Fruit fly (Drosophila melanogaster): ENCODE data around the gene Dok.
A peak's percentile ranks its signal among the peaks of the same experiment; 100 is the strongest.

Gene Dok

DNA sequence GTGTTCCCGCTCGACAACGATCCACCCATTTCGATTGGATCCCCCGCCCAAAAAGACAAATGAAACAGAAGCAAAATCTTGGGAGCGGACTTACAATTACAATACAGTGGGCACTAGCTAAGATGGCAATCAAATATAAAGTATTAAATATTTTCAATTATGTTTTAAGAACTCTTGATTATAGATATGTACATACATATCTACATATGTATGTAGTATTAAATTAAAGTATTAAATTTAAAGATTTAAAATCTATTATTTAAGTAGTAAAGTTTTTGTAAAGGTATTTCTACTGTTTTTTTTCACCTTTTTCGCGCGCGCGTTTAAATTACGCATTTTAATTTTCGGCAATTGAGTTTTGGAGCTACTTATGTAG, 10.8 kb downstream of the Dok start:
- peak; percentile 51 for TF ChIP-seq bab1 (GFP tag; optimal IDR thresholded peaks at IDR 0.05)
- peak; percentile 49 for TF ChIP-seq CG7101 (tag; optimal IDR thresholded peaks at IDR 0.05)
- TF ChIP-seq cic (GFP tag; optimal IDR thresholded peaks at IDR 0.05) = no peak
- TF ChIP-seq CG11617 (GFP tag; optimal IDR thresholded peaks at IDR 0.05) = no peak
- peak; percentile 40 for TF ChIP-seq CG14711 (tag; optimal IDR thresholded peaks at IDR 0.05)

- TF ChIP-seq Crg-1 (GFP tag; optimal IDR thresholded peaks at IDR 0.05) (no peak), CG7101 (tag; optimal IDR thresholded peaks at IDR 0.05) (peak; percentile 20)
Measured at dm6 chrX:7335524-7335991, 11.5 kb downstream of the Dok start.

DNA sequence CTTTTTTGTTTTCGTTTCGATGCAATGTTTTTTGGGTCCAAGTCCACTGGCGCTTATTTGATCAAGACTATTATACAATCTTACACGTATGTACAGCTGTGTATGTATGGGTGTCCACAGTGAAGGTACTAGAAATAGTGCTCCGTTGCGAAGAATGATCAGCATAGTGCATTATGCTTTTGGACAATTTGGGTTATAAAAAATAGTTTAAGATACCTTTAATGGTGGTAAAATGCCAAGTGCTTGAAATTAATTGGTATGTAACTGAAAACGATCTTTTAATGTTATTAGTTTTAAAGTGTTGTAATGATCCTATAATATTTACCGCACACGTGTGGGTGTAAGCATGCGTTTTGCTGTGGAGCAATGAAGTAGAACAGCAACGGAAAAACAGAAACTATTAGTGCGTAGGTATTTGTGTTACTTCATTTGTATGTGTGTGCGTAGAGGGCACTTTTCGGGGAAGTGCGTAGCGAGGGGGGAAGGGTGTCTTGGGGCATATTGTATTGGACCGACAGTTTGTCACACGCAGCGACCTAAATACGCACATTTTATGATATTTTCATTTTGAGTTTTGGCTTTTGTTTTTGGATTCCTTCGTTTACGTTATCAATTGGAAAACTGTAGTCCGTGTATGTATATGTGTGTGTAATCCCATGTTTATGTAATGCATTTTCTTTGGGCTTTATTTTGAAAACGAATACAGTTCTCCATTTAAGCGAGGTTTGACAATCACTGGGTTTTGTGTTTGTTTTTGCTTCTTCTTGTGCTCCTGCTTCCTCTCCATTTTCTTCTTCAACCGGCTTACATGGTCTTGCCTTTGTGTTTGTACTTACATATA, 12.3 kb downstream of the Dok start:
- TF ChIP-seq ovo (GFP tag; optimal IDR thresholded peaks at IDR 0.05) (no peak), bab1 (GFP tag; optimal IDR thresholded peaks at IDR 0.05) (peak; percentile 61), CG14711 (tag; optimal IDR thresholded peaks at IDR 0.05) (peak; percentile 9)

DNA sequence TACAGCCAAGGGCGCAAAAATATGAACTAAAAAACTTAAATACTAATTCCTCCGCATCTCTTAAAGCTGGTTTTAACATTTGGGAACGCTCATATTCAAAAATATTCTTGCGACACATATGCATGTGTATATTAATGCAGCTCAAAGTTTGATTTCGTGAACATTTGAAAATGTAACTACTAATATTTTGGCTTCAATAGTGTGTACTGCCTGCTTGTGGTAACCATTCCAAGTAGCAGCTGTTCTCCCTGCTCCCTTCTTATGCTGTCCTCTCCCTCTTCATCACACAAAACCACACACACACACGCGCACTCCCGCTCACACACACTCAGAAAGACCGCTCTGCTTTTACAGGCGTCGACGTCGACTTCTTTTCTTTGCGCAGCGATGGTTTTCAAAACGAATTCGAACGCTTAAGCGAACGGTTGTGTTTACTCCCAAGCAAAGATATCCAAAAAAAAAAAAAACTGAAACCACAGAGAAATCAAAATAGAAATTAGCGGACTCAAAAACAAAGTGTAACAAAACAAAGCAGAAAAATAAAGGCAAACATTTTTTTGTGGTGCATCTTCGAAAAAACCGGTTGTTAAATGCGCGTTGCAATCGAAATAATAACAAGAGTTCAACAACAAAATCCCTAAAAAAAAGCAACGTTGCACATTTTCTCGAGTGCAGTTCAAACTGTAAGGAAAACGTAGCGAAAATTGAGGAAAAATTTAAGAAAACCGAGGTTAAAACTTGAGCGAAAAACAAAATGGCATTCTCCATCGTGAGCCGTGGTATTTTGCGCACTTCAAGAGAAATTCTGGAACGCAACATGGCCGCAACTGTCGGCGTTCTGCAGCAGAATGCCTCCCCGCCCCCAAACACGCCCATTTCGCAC, 13.2 kb downstream of the Dok start, which contains the start of gene CBP:
Gene CBP (plus strand): TSS at position 391 of the 883 bp plus-strand sequence.
- peak; percentile 69 for TF ChIP-seq bab1 (GFP tag; optimal IDR thresholded peaks at IDR 0.05)
- no peak for TF ChIP-seq Crg-1 (GFP tag; optimal IDR thresholded peaks at IDR 0.05)
- no peak for TF ChIP-seq ovo (GFP tag; optimal IDR thresholded peaks at IDR 0.05)
- no peak for TF ChIP-seq CG5204 (GFP tag; optimal IDR thresholded peaks at IDR 0.05)
- TF ChIP-seq CG7045 (GFP tag; optimal IDR thresholded peaks at IDR 0.05) = no peak
- no peak for TF ChIP-seq tj (GFP tag; optimal IDR thresholded peaks at IDR 0.05)
- peak; percentile 60 for TF ChIP-seq CG7101 (tag; optimal IDR thresholded peaks at IDR 0.05)
- TF ChIP-seq toe (GFP tag; optimal IDR thresholded peaks at IDR 0.05) = no peak
- TF ChIP-seq Mnt (GFP tag; optimal IDR thresholded peaks at IDR 0.05) = no peak
- TF ChIP-seq cic (GFP tag; optimal IDR thresholded peaks at IDR 0.05) = no peak
- TF ChIP-seq cnc (optimal IDR thresholded peaks at IDR 0.05) = no peak
- TF ChIP-seq pad (GFP tag; optimal IDR thresholded peaks at IDR 0.05) = no peak
- TF ChIP-seq CG14711 (tag; optimal IDR thresholded peaks at IDR 0.05) = peak; percentile 41
- TF ChIP-seq CG1620 (GFP tag; optimal IDR thresholded peaks at IDR 0.05) = peak; percentile 2
- TF ChIP-seq Hr96 (GFP tag; optimal IDR thresholded peaks at IDR 0.05) = peak; percentile 48
- TF ChIP-seq CG12768 (GFP tag; optimal IDR thresholded peaks at IDR 0.05) = no peak
- TF ChIP-seq kay (GFP tag; ENCODE audit: borderline replicate concordance) = no peak
- TF ChIP-seq CG33017 (tag; optimal IDR thresholded peaks at IDR 0.05) = no peak

- TF ChIP-seq CG11617 (GFP tag; optimal IDR thresholded peaks at IDR 0.05) (no peak), Clk (GFP tag; optimal IDR thresholded peaks at IDR 0.05) (no peak), cic (GFP tag; optimal IDR thresholded peaks at IDR 0.05) (no peak), pad (GFP tag; optimal IDR thresholded peaks at IDR 0.05) (peak; percentile 92)
Measured at dm6 chrX:7337975-7338374, 14.0 kb downstream of the Dok start.

DNA sequence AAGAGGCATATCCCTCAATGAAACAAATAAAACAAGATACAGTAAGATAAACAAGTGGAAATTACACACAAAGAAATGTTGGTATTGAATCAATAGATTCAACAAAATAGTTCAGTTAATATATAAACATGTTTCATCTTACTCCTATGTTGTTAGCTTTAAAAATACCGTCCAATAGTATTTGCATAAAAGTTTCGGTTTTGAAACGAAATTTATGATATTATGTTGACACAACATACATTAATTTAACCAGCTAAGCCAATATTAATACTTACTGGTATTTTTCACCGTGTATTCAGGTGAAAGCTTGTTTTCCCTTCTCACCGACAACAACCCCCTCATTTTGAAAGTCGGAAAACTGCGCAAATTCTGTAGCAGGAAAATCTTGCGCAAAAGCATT, 14.5 kb downstream of the Dok start:
- TF ChIP-seq Mnt (GFP tag; optimal IDR thresholded peaks at IDR 0.05) = no peak
- TF ChIP-seq CG11617 (GFP tag; optimal IDR thresholded peaks at IDR 0.05) = no peak
- no peak for TF ChIP-seq CG7045 (GFP tag; optimal IDR thresholded peaks at IDR 0.05)
- TF ChIP-seq tj (GFP tag; optimal IDR thresholded peaks at IDR 0.05) = no peak
- TF ChIP-seq ovo (GFP tag; optimal IDR thresholded peaks at IDR 0.05) = no peak
- no peak for TF ChIP-seq Crg-1 (GFP tag; optimal IDR thresholded peaks at IDR 0.05)
- TF ChIP-seq CG5204 (GFP tag; optimal IDR thresholded peaks at IDR 0.05) = no peak

dm6 chrX:7339610-7340326, 15.8 kb downstream of the Dok start:
- no peak for TF ChIP-seq cnc (optimal IDR thresholded peaks at IDR 0.05)
- no peak for TF ChIP-seq CG11617 (GFP tag; optimal IDR thresholded peaks at IDR 0.05)
- TF ChIP-seq cic (GFP tag; optimal IDR thresholded peaks at IDR 0.05) = no peak
- no peak for TF ChIP-seq Crg-1 (GFP tag; optimal IDR thresholded peaks at IDR 0.05)
- no peak for TF ChIP-seq bab1 (GFP tag; optimal IDR thresholded peaks at IDR 0.05)
- TF ChIP-seq CG14711 (tag; optimal IDR thresholded peaks at IDR 0.05) = no peak
- TF ChIP-seq Clk (GFP tag; optimal IDR thresholded peaks at IDR 0.05) = no peak
- TF ChIP-seq ovo (GFP tag; optimal IDR thresholded peaks at IDR 0.05) = no peak
- no peak for TF ChIP-seq CG1620 (GFP tag; optimal IDR thresholded peaks at IDR 0.05)
- no peak for TF ChIP-seq CG7045 (GFP tag; optimal IDR thresholded peaks at IDR 0.05)
- TF ChIP-seq Mnt (GFP tag; optimal IDR thresholded peaks at IDR 0.05) = no peak
- no peak for TF ChIP-seq pad (GFP tag; optimal IDR thresholded peaks at IDR 0.05)
- TF ChIP-seq CG12768 (GFP tag; optimal IDR thresholded peaks at IDR 0.05) = no peak
- no peak for TF ChIP-seq Hr96 (GFP tag; optimal IDR thresholded peaks at IDR 0.05)
- TF ChIP-seq CG7101 (tag; optimal IDR thresholded peaks at IDR 0.05) = no peak
- TF ChIP-seq tj (GFP tag; optimal IDR thresholded peaks at IDR 0.05) = no peak
- no peak for TF ChIP-seq toe (GFP tag; optimal IDR thresholded peaks at IDR 0.05)
- TF ChIP-seq kay (GFP tag; ENCODE audit: borderline replicate concordance) = no peak
- TF ChIP-seq CG5204 (GFP tag; optimal IDR thresholded peaks at IDR 0.05) = no peak
